Worm (Caenorhabditis elegans) whole organism, L3 larva: Measurements from ENCODE around the gene T16D1.1.
A peak's percentile ranks its signal among the peaks of the same experiment; 100 is the strongest.

ENCODE experiments used
- R02D3.7 ChIP-seq: fragments of 150-350 bp; optimal IDR thresholded peaks from 2 replicates; lab custom pipeline; 2014; ENCODE audit warnings: missing biosample characterization, missing genetic modification characterization
- ZK546.5 ChIP-seq: sonication (generic microtip); optimal IDR thresholded peaks from 2 replicates; lab custom pipeline; 2017; ENCODE audit warnings: missing biosample characterization, missing genetic modification characterization
- aly-2 ChIP-seq: fragments of 150-350 bp; optimal IDR thresholded peaks from 2 replicates; lab custom pipeline; 2014; ENCODE audit warnings: missing biosample characterization, missing genetic modification characterization
- ama-1 ChIP-seq: fragments of 150-350 bp; optimal IDR thresholded peaks from 2 replicates; lab custom pipeline; 2018
- ceh-82 ChIP-seq: fragments of 150-350 bp; optimal IDR thresholded peaks from 2 replicates; lab custom pipeline; 2014; ENCODE audit warnings: missing biosample characterization, missing genetic modification characterization
- ceh-9 ChIP-seq: sonication (generic microtip); optimal IDR thresholded peaks from 2 replicates; lab custom pipeline; 2018; ENCODE audit warnings: missing biosample characterization, missing genetic modification characterization
- egl-27 ChIP-seq: sonication (generic microtip); optimal IDR thresholded peaks from 4 replicates; lab custom pipeline; 2017; ENCODE audit warnings: missing biosample characterization, missing genetic modification reagents, missing genetic modification characterization
- egl-5 ChIP-seq: fragments of 150-350 bp; optimal IDR thresholded peaks from 2 replicates; lab custom pipeline; 2017; ENCODE audit warnings: missing biosample characterization, missing genetic modification reagents, missing genetic modification characterization, inconsistent platforms
- elt-1 ChIP-seq: fragments of 150-350 bp; optimal IDR thresholded peaks from 2 replicates; lab custom pipeline; 2014; ENCODE audit warnings: missing biosample characterization, missing genetic modification characterization
- elt-3 ChIP-seq, 3 experiments: fragments of 150-350 bp in 1 of 3; sonication (generic microtip) in 2 of 3; optimal IDR thresholded peaks; 2 replicates in 2 of 3; 4 replicates in 1 of 3; lab custom pipeline; 2014 to 2017; ENCODE audit warnings: missing biosample characterization in 3 of 3, missing genetic modification characterization in 3 of 3
- eor-1 ChIP-seq, 2 experiments: fragments of 150-350 bp; optimal IDR thresholded peaks; 2 replicates each; lab custom pipeline; 2014 to 2018; ENCODE audit warnings: missing biosample characterization in 2 of 2, missing genetic modification characterization in 2 of 2
- fkh-10 ChIP-seq: sonication (generic microtip); optimal IDR thresholded peaks from 2 replicates; lab custom pipeline; 2017; ENCODE audit warnings: missing biosample characterization, missing genetic modification reagents, missing genetic modification characterization
- hmg-11 ChIP-seq: sonication (generic microtip); optimal IDR thresholded peaks from 2 replicates; lab custom pipeline; 2016; ENCODE audit warnings: missing genetic modification characterization, missing compliant biosample characterization
- jun-1 ChIP-seq: fragments of 150-350 bp; optimal IDR thresholded peaks from 2 replicates; lab custom pipeline; 2014; ENCODE audit warnings: missing biosample characterization, missing genetic modification reagents, missing genetic modification characterization
- lin-39 ChIP-seq: fragments of 150-350 bp; optimal IDR thresholded peaks from 2 replicates; lab custom pipeline; 2018; ENCODE audit warnings: missing biosample characterization, missing genetic modification reagents, missing genetic modification characterization
- lsy-12 ChIP-seq: sonication (generic microtip); optimal IDR thresholded peaks from 2 replicates; lab custom pipeline; 2016; ENCODE audit warnings: mild to moderate bottlenecking, missing genetic modification characterization, missing compliant biosample characterization
- mdl-1 ChIP-seq: fragments of 150-350 bp; optimal IDR thresholded peaks from 2 replicates; lab custom pipeline; 2014; ENCODE audit warnings: missing biosample characterization, missing genetic modification characterization
- mml-1 ChIP-seq: fragments of 150-350 bp; sonication (generic microtip); optimal IDR thresholded peaks from 3 replicates; lab custom pipeline; 2014; ENCODE audit warnings: missing biosample characterization, missing genetic modification characterization
- nfya-1 ChIP-seq: sonication (generic microtip); optimal IDR thresholded peaks from 2 replicates; lab custom pipeline; 2017; ENCODE audit warnings: missing genetic modification characterization, mild to moderate bottlenecking, missing compliant biosample characterization, antibody characterized with exemption, moderate library complexity; ENCODE audit not compliant: insufficient read depth
- nhr-12 ChIP-seq: fragments of 150-350 bp; optimal IDR thresholded peaks from 2 replicates; lab custom pipeline; 2014; ENCODE audit warnings: missing biosample characterization, missing genetic modification characterization
- nhr-23 ChIP-seq: fragments of 150-350 bp; optimal IDR thresholded peaks from 2 replicates; lab custom pipeline; 2014; ENCODE audit warnings: missing biosample characterization, missing genetic modification reagents, missing genetic modification characterization
- nhr-25 ChIP-seq: sonication (generic microtip); optimal IDR thresholded peaks from 2 replicates; lab custom pipeline; 2017; ENCODE audit warnings: missing biosample characterization, missing genetic modification characterization
- nhr-28 ChIP-seq: fragments of 150-350 bp; optimal IDR thresholded peaks from 2 replicates; lab custom pipeline; 2014; ENCODE audit warnings: missing biosample characterization, missing genetic modification characterization
- nhr-67 ChIP-seq: fragments of 150-350 bp; optimal IDR thresholded peaks from 2 replicates; lab custom pipeline; 2014; ENCODE audit warnings: missing biosample characterization, missing genetic modification characterization
- nhr-76 ChIP-seq: fragments of 150-350 bp; sonication (generic microtip); optimal IDR thresholded peaks from 5 replicates; lab custom pipeline; 2014; ENCODE audit warnings: missing biosample characterization, missing genetic modification characterization
- nhr-77 ChIP-seq: fragments of 150-350 bp; optimal IDR thresholded peaks from 2 replicates; lab custom pipeline; 2014; ENCODE audit warnings: missing biosample characterization, missing genetic modification characterization
- pha-4 ChIP-seq: fragments of 150-350 bp; optimal IDR thresholded peaks from 2 replicates; lab custom pipeline; 2014; ENCODE audit warnings: missing biosample characterization, missing genetic modification reagents, missing genetic modification characterization
- pqm-1 ChIP-seq: fragments of 150-350 bp; optimal IDR thresholded peaks from 2 replicates; lab custom pipeline; 2017; ENCODE audit warnings: missing biosample characterization, missing genetic modification characterization, inconsistent platforms
- sea-2 ChIP-seq: fragments of 150-350 bp; sonication (generic microtip); optimal IDR thresholded peaks from 4 replicates; lab custom pipeline; 2014; ENCODE audit warnings: missing biosample characterization, missing genetic modification reagents, missing genetic modification characterization
- skn-1 ChIP-seq: fragments of 150-350 bp; optimal IDR thresholded peaks from 2 replicates; lab custom pipeline; 2014; ENCODE audit warnings: missing biosample characterization, missing genetic modification characterization
- snpc-4 ChIP-seq: fragments of 150-350 bp; optimal IDR thresholded peaks from 2 replicates; lab custom pipeline; 2014; ENCODE audit warnings: missing biosample characterization, missing genetic modification characterization
- tbx-2 ChIP-seq: sonication (generic microtip); optimal IDR thresholded peaks from 2 replicates; lab custom pipeline; 2016; ENCODE audit warnings: mild to moderate bottlenecking, missing genetic modification characterization, missing compliant biosample characterization
- unc-39 ChIP-seq: sonication (generic microtip); optimal IDR thresholded peaks from 4 replicates; lab custom pipeline; 2017; ENCODE audit warnings: missing biosample characterization, missing genetic modification characterization
- unc-62 ChIP-seq: fragments of 150-350 bp; sonication (generic microtip); optimal IDR thresholded peaks from 4 replicates; lab custom pipeline; 2014; ENCODE audit warnings: missing biosample characterization, missing genetic modification reagents, missing genetic modification characterization
- zag-1 ChIP-seq: fragments of 150-350 bp; optimal IDR thresholded peaks from 2 replicates; lab custom pipeline; 2014; ENCODE audit warnings: missing biosample characterization, missing genetic modification characterization
- ztf-11 ChIP-seq: fragments of 150-350 bp; optimal IDR thresholded peaks from 2 replicates; lab custom pipeline; 2014; ENCODE audit warnings: missing biosample characterization, missing genetic modification characterization
- ztf-4 ChIP-seq: fragments of 150-350 bp; optimal IDR thresholded peaks from 2 replicates; lab custom pipeline; 2014; ENCODE audit warnings: missing biosample characterization, missing genetic modification characterization

The T16D1.1 gene

ce11 chrII:5241560-5241959 is at the start of gene T16D1.1:
Gene T16D1.1, minus strand, starts transcription at chrII:5241660.
- no peak for TF ChIP-seq elt-3 (tag; optimal IDR thresholded peaks at IDR 0.05; lab: Kevin White, UChicago)
- TF ChIP-seq nhr-23 (tag; lab: Kevin White, UChicago) = no peak
- no peak for TF ChIP-seq unc-39 (tag; lab: Kevin White, UChicago)
- TF ChIP-seq nhr-67 = no peak
- TF ChIP-seq nhr-25 (tag; lab: Kevin White, UChicago) = no peak
- TF ChIP-seq nfya-1 (tag; lab: Kevin White, UChicago) = no peak
- no peak for TF ChIP-seq elt-1 (tag; lab: Kevin White, UChicago)
- TF ChIP-seq ceh-82 (tag; lab: Kevin White, UChicago) = no peak
- TF ChIP-seq lin-39 = no peak
- no peak for TF ChIP-seq hmg-11 (tag; lab: Kevin White, UChicago)
- TF ChIP-seq sea-2 = no peak
- TF ChIP-seq nhr-12 = no peak
- no peak for TF ChIP-seq unc-62 (GFP tag; lab: Kevin White, UChicago)
- no peak for TF ChIP-seq ceh-9 (tag; lab: Kevin White, UChicago)
- no peak for TF ChIP-seq aly-2

ce11 chrII:5291051-5291450 is 49.6 kb upstream of the T16D1.1 start:
- no peak for TF ChIP-seq ceh-9 (tag; lab: Kevin White, UChicago)
- no peak for TF ChIP-seq elt-1 (tag; lab: Kevin White, UChicago)
- peak; percentile 69 for TF ChIP-seq pha-4 (tag; lab: Kevin White, UChicago)
- no peak for TF ChIP-seq nhr-28 (tag; lab: Kevin White, UChicago)
- no peak for TF ChIP-seq egl-27 (tag; lab: Kevin White, UChicago)

- TF ChIP-seq nhr-12 (no peak), sea-2 (no peak), elt-1 (tag; lab: Kevin White, UChicago) (no peak), lin-39 (no peak), egl-27 (tag; lab: Kevin White, UChicago) (no peak), ceh-82 (tag; lab: Kevin White, UChicago) (no peak), elt-3 (tag; optimal IDR thresholded peaks at IDR 0.05; lab: Kevin White, UChicago) (no peak), snpc-4 (no peak), aly-2 (no peak), tbx-2 (tag; lab: Kevin White, UChicago) (no peak), nhr-76 (no peak), mdl-1 (tag; lab: Kevin White, UChicago) (no peak), hmg-11 (tag; lab: Kevin White, UChicago) (no peak), zag-1 (tag; lab: Kevin White, UChicago) (no peak), skn-1 (tag; lab: Kevin White, UChicago) (no peak), jun-1 (tag; lab: Kevin White, UChicago) (no peak), unc-62 (GFP tag; lab: Kevin White, UChicago) (no peak), ztf-4 (tag; lab: Kevin White, UChicago) (no peak), nhr-23 (tag; lab: Kevin White, UChicago) (no peak)
Observed at ce11 chrII:5289142-5289541, 47.7 kb upstream of the T16D1.1 start, which contains the start of gene ZK622.5. Gene ZK622.5, plus strand, starts transcription at chrII:5289442.

- TF ChIP-seq eor-1 (tag; optimal IDR thresholded peaks at IDR 0.05; lab: Kevin White, UChicago) (no peak), egl-5 (tag; lab: Kevin White, UChicago) (no peak), ama-1 (lab: Kevin White, UChicago) (no peak), pqm-1 (tag; lab: Kevin White, UChicago) (no peak), mdl-1 (tag; lab: Kevin White, UChicago) (no peak), skn-1 (tag; lab: Kevin White, UChicago) (no peak), nhr-67 (no peak), snpc-4 (no peak), ztf-11 (tag; lab: Kevin White, UChicago) (no peak), ceh-82 (tag; lab: Kevin White, UChicago) (no peak), elt-3 (tag; optimal IDR thresholded peaks at IDR 0.05; lab: Kevin White, UChicago) (no peak), sea-2 (no peak), ZK546.5 (tag; lab: Kevin White, UChicago) (no peak), unc-62 (GFP tag; lab: Kevin White, UChicago) (no peak), nhr-28 (tag; lab: Kevin White, UChicago) (no peak)
Observed at ce11 chrII:5285029-5285428, 43.6 kb upstream of the T16D1.1 start, which contains the start of gene gur-5. Gene gur-5, plus strand, starts transcription at chrII:5285329.

ce11 chrII:5282740-5283281 is 41.4 kb upstream of the T16D1.1 start:
- TF ChIP-seq ama-1 (lab: Kevin White, UChicago) = no peak
- no peak for TF ChIP-seq eor-1 (tag; optimal IDR thresholded peaks at IDR 0.05; lab: Kevin White, UChicago)
- peak; percentile 11 for TF ChIP-seq nhr-23 (tag; lab: Kevin White, UChicago)
- TF ChIP-seq mml-1 (tag; lab: Kevin White, UChicago) = no peak
- no peak for TF ChIP-seq lsy-12 (tag; lab: Kevin White, UChicago)
- TF ChIP-seq lin-39 = no peak
- TF ChIP-seq nhr-77 = no peak
- no peak for TF ChIP-seq nhr-67
- peak; percentile 93 for TF ChIP-seq elt-1 (tag; lab: Kevin White, UChicago)
- TF ChIP-seq R02D3.7 (tag; lab: Kevin White, UChicago) = no peak
- TF ChIP-seq ZK546.5 (tag; lab: Kevin White, UChicago) = no peak
- TF ChIP-seq fkh-10 (GFP tag; lab: Kevin White, UChicago) = no peak
- TF ChIP-seq zag-1 (tag; lab: Kevin White, UChicago) = no peak
- no peak for TF ChIP-seq skn-1 (tag; lab: Kevin White, UChicago)
- no peak for TF ChIP-seq ceh-82 (tag; lab: Kevin White, UChicago)
- TF ChIP-seq sea-2 = no peak
- TF ChIP-seq, all 47 proteins: peak for 2
